Fruit fly (Drosophila melanogaster) whole organism, embryonic: ENCODE measurements around the gene Rilpl.

Experiments used
- Bdp1 ChIP-seq: fragments of 200-800 bp; sonication (Bioruptor generic); optimal IDR thresholded peaks from 3 replicates; lab custom pipeline; 2016; ENCODE audit warnings: missing biosample characterization, missing genetic modification characterization
- CG10267 ChIP-seq: fragments of 200-800 bp; sonication (Bioruptor generic); optimal IDR thresholded peaks from 2 replicates; lab custom pipeline; 2018; ENCODE audit warnings: missing biosample characterization, mild to moderate bottlenecking, missing genetic modification characterization, moderate library complexity
- CG10274 ChIP-seq: fragments of 200-800 bp; sonication (Bioruptor generic); optimal IDR thresholded peaks from 3 replicates; lab custom pipeline; 2017; ENCODE audit warnings: missing biosample characterization, mild to moderate bottlenecking, missing genetic modification characterization
- CG11085 ChIP-seq: fragments of 200-800 bp; sonication (Bioruptor generic); IDR thresholded peaks from 2 replicates; pipeline ENCODE4 v1.3.6; 2022; ENCODE audit warnings: missing biosample characterization, missing genetic modification characterization
- CG11456 ChIP-seq: fragments of 200-800 bp; sonication (Bioruptor generic); IDR thresholded peaks from 3 replicates; pipeline ENCODE4 v1.3.6; 2022; ENCODE audit warnings: missing biosample characterization, missing genetic modification characterization
- CG12071 ChIP-seq: fragments of 200-800 bp; sonication (Bioruptor generic); optimal IDR thresholded peaks from 3 replicates; lab custom pipeline; 2018; ENCODE audit warnings: missing biosample characterization, mild to moderate bottlenecking, missing genetic modification characterization
- CG13624 ChIP-seq: fragments of 200-800 bp; sonication (Bioruptor generic); optimal IDR thresholded peaks from 2 replicates; lab custom pipeline; 2016; ENCODE audit warnings: missing biosample characterization, missing genetic modification characterization
- CG14860 ChIP-seq: fragments of 200-800 bp; sonication (Bioruptor generic); IDR thresholded peaks from 3 replicates; pipeline ENCODE4 v1.3.6; 2022; ENCODE audit warnings: missing biosample characterization, missing genetic modification characterization; ENCODE audit not compliant: partially characterized antibody
- CG14965 ChIP-seq: fragments of 200-800 bp; sonication (Bioruptor generic); optimal IDR thresholded peaks from 2 replicates; lab custom pipeline; 2016; ENCODE audit warnings: missing biosample characterization, missing genetic modification characterization, borderline replicate concordance
- CG15601 ChIP-seq: fragments of 200-800 bp; sonication (Bioruptor generic); optimal IDR thresholded peaks from 3 replicates; lab custom pipeline; 2019; ENCODE audit warnings: missing biosample characterization, mild to moderate bottlenecking, missing genetic modification characterization, moderate library complexity
- CG18599 ChIP-seq: fragments of 200-800 bp; sonication (Bioruptor generic); optimal IDR thresholded peaks from 3 replicates; lab custom pipeline; 2017; ENCODE audit warnings: missing biosample characterization, missing genetic modification characterization, mild to moderate bottlenecking, moderate library complexity, missing genetic modification reagents
- CG4360 ChIP-seq: fragments of 200-800 bp; sonication (Bioruptor generic); IDR thresholded peaks from 2 replicates; pipeline ENCODE4 v1.3.6; 2022; ENCODE audit warnings: missing biosample characterization, missing genetic modification characterization
- CG4707 ChIP-seq: fragments of 200-800 bp; sonication (Bioruptor generic); optimal IDR thresholded peaks from 2 replicates; lab custom pipeline; 2018; ENCODE audit warnings: missing biosample characterization, mild to moderate bottlenecking, missing genetic modification characterization, moderate library complexity
- CG5245 ChIP-seq: fragments of 200-800 bp; sonication (Bioruptor generic); optimal IDR thresholded peaks from 3 replicates; lab custom pipeline; 2016; ENCODE audit warnings: missing biosample characterization, missing genetic modification characterization
- CG6683 ChIP-seq: fragments of 200-800 bp; sonication (Bioruptor generic); optimal IDR thresholded peaks from 2 replicates; lab custom pipeline; 2017; ENCODE audit warnings: missing biosample characterization, mild to moderate bottlenecking, missing genetic modification characterization, missing genetic modification reagents
- CG7357 ChIP-seq: fragments of 200-800 bp; sonication (Bioruptor generic); IDR thresholded peaks from 3 replicates; pipeline ENCODE4 v1.3.6; 2022; ENCODE audit warnings: missing biosample characterization, missing genetic modification characterization
- CG7839 ChIP-seq: fragments of 200-800 bp; sonication (Bioruptor generic); optimal IDR thresholded peaks from 3 replicates; lab custom pipeline; 2018; ENCODE audit warnings: missing biosample characterization, mild to moderate bottlenecking, missing genetic modification characterization, moderate library complexity
- CG8924 ChIP-seq: fragments of 200-800 bp; optimal IDR thresholded peaks from 3 replicates; lab custom pipeline; 2019; ENCODE audit warnings: missing biosample characterization, mild to moderate bottlenecking, missing genetic modification characterization, moderate library complexity
- CG9817 ChIP-seq: fragments of 200-800 bp; sonication (Bioruptor generic); optimal IDR thresholded peaks from 2 replicates; lab custom pipeline; 2018; ENCODE audit warnings: missing biosample characterization, mild to moderate bottlenecking, missing genetic modification characterization, moderate library complexity
- CHES-1-like ChIP-seq: fragments of 200-800 bp; sonication (Bioruptor generic); optimal IDR thresholded peaks from 2 replicates; lab custom pipeline; 2016; ENCODE audit warnings: missing biosample characterization, missing genetic modification characterization
- CrebB ChIP-seq: fragments of 200-800 bp; sonication (Bioruptor generic); optimal IDR thresholded peaks from 3 replicates; lab custom pipeline; 2018; ENCODE audit warnings: missing biosample characterization, mild to moderate bottlenecking, missing genetic modification characterization
- ERR ChIP-seq: fragments of 200-800 bp; sonication (Bioruptor generic); optimal IDR thresholded peaks from 2 replicates; lab custom pipeline; 2016; ENCODE audit warnings: missing biosample characterization, missing genetic modification characterization
- Ets65A ChIP-seq: fragments of 200-800 bp; sonication (Bioruptor generic); peaks from one replicate; lab custom pipeline; 2016; ENCODE audit warnings: missing biosample characterization, missing genetic modification characterization
- HmgZ ChIP-seq: fragments of 200-800 bp; sonication (Bioruptor generic); optimal IDR thresholded peaks from 2 replicates; lab custom pipeline; 2018; ENCODE audit warnings: missing biosample characterization, mild to moderate bottlenecking, missing genetic modification characterization
- Mad ChIP-seq: fragments of 200-800 bp; sonication (Bioruptor generic); optimal IDR thresholded peaks from 2 replicates; lab custom pipeline; 2016; ENCODE audit warnings: missing biosample characterization, missing genetic modification characterization
- Mrtf ChIP-seq: fragments of 200-800 bp; sonication (Bioruptor generic); IDR thresholded peaks from 3 replicates; pipeline ENCODE4 v1.3.6; 2022; ENCODE audit warnings: missing biosample characterization, missing genetic modification characterization
- NC2β ChIP-seq: fragments of 200-800 bp; sonication (Bioruptor generic); optimal IDR thresholded peaks from 2 replicates; lab custom pipeline; 2016; ENCODE audit warnings: missing biosample characterization, missing genetic modification characterization
- Oli ChIP-seq: fragments of 200-800 bp; sonication (Bioruptor generic); optimal IDR thresholded peaks from 2 replicates; lab custom pipeline; 2018; ENCODE audit warnings: missing biosample characterization, mild to moderate bottlenecking, missing genetic modification characterization, moderate library complexity
- Sry-β ChIP-seq: fragments of 200-800 bp; sonication (Bioruptor generic); optimal IDR thresholded peaks from 2 replicates; lab custom pipeline; 2018; ENCODE audit warnings: missing biosample characterization, mild to moderate bottlenecking, missing genetic modification characterization, moderate library complexity
- ara ChIP-seq: fragments of 200-800 bp; sonication (Bioruptor generic); IDR thresholded peaks from 2 replicates; pipeline ENCODE4 v1.3.6; 2022; ENCODE audit warnings: missing biosample characterization, missing genetic modification characterization
- cas ChIP-seq: fragments of 200-800 bp; sonication (Bioruptor generic); IDR thresholded peaks from 2 replicates; pipeline ENCODE4 v1.3.6; 2022; ENCODE audit warnings: missing biosample characterization, missing genetic modification characterization
- chif ChIP-seq, 2 experiments: fragments of 200-800 bp; sonication (Bioruptor generic); optimal IDR thresholded peaks; 3 replicates each; lab custom pipeline; 2016; ENCODE audit warnings: missing biosample characterization in 2 of 2, missing genetic modification characterization in 2 of 2
- chn ChIP-seq: fragments of 200-800 bp; sonication (Bioruptor generic); optimal IDR thresholded peaks from 2 replicates; lab custom pipeline; 2016; ENCODE audit warnings: missing biosample characterization, missing genetic modification characterization
- ci ChIP-seq: fragments of 200-800 bp; sonication (Bioruptor generic); IDR thresholded peaks from 3 replicates; pipeline ENCODE4 v1.3.6; 2022; ENCODE audit warnings: missing biosample characterization, missing genetic modification characterization
- dmrt99B ChIP-seq: fragments of 200-800 bp; sonication (Bioruptor generic); optimal IDR thresholded peaks from 2 replicates; lab custom pipeline; 2018; ENCODE audit warnings: missing biosample characterization, mild to moderate bottlenecking, missing genetic modification characterization, moderate library complexity
- fd96Cb ChIP-seq: fragments of 200-800 bp; sonication (Bioruptor generic); optimal IDR thresholded peaks from 2 replicates; lab custom pipeline; 2018; ENCODE audit warnings: missing biosample characterization, mild to moderate bottlenecking, missing genetic modification characterization, moderate library complexity
- grau ChIP-seq: fragments of 200-800 bp; optimal IDR thresholded peaks from 3 replicates; lab custom pipeline; 2019; ENCODE audit warnings: missing biosample characterization, mild to moderate bottlenecking, missing genetic modification characterization, moderate library complexity
- jigr1 ChIP-seq: fragments of 200-800 bp; sonication (Bioruptor generic); IDR thresholded peaks from 3 replicates; pipeline ENCODE4 v1.3.6; 2022; ENCODE audit warnings: missing biosample characterization, missing genetic modification characterization
- kni ChIP-seq: fragments of 200-800 bp; sonication (Bioruptor generic); optimal IDR thresholded peaks from 3 replicates; lab custom pipeline; 2017; ENCODE audit warnings: mild to moderate bottlenecking, missing biosample characterization, missing genetic modification reagents, missing genetic modification characterization
- nerfin-2 ChIP-seq: fragments of 200-800 bp; sonication (Bioruptor generic); IDR thresholded peaks from 2 replicates; pipeline ENCODE4 v1.3.6; 2022; ENCODE audit warnings: missing biosample characterization, missing genetic modification characterization; ENCODE audit not compliant: partially characterized antibody
- pum ChIP-seq: fragments of 200-800 bp; sonication (Bioruptor generic); optimal IDR thresholded peaks from 2 replicates; lab custom pipeline; 2016; ENCODE audit warnings: missing biosample characterization, missing genetic modification characterization
- slbo ChIP-seq: fragments of 200-800 bp; sonication (Bioruptor generic); IDR thresholded peaks from 2 replicates; pipeline ENCODE4 v1.3.6; 2022; ENCODE audit warnings: missing biosample characterization, missing genetic modification characterization
- sug ChIP-seq: fragments of 200-800 bp; optimal IDR thresholded peaks from 2 replicates; lab custom pipeline; 2019; ENCODE audit warnings: missing biosample characterization, mild to moderate bottlenecking, missing genetic modification characterization, moderate library complexity
- vnd ChIP-seq: fragments of 200-800 bp; sonication (Bioruptor generic); IDR thresholded peaks from 3 replicates; pipeline ENCODE4 v1.3.6; 2022; ENCODE audit warnings: missing biosample characterization, missing genetic modification characterization; ENCODE audit not compliant: partially characterized antibody
- yki ChIP-seq: fragments of >200 bp; optimal IDR thresholded peaks from 3 replicates; lab custom pipeline; 2018
- z ChIP-seq: fragments of 200-800 bp; sonication (Bioruptor generic); IDR thresholded peaks from 3 replicates; pipeline ENCODE4 v1.3.6; 2022; ENCODE audit warnings: missing biosample characterization, missing genetic modification characterization

Gene Rilpl

dm6 chrX:1399056-1400003 lies 6.5 kb downstream of the Rilpl start (continued):
- TF ChIP-seq CG15601 (no peak), Bdp1 (GFP tag; lab: Kevin White, UChicago) (peak; percentile 3), pum (GFP tag; lab: Kevin White, UChicago) (no peak), fd96Cb (tag; lab: Kevin White, UChicago) (no peak), ci (GFP tag; lab: Robert Waterston, UW) (peak; percentile 60; the same call in 2 of the 3 replicates), HmgZ (tag; lab: Kevin White, UChicago) (peak; percentile 71), Ets65A (GFP tag; lab: Kevin White, UChicago) (peak; percentile 85), yki (lab: Kevin White, UChicago) (no peak), ERR (no peak), ara (GFP tag; lab: Robert Waterston, UW) (0 out of 2 replicates have a peak, but pooled peaks have one; percentile 13), CG5245 (GFP tag; lab: Kevin White, UChicago) (peak; percentile 9), nerfin-2 (0 out of 2 replicates have a peak, but pooled peaks have one; percentile 40), vnd (GFP tag; lab: Robert Waterston, UW) (0 out of 3 replicates have a peak, but pooled peaks have one; percentile 18), CG10267 (tag; lab: Kevin White, UChicago) (no peak), Mad (GFP tag; lab: Kevin White, UChicago) (no peak), CG9817 (tag; lab: Kevin White, UChicago) (no peak), NC2β (GFP tag; lab: Kevin White, UChicago) (no peak), cas (no peak), CrebB (peak; percentile 13), CG12071 (GFP tag; lab: Kevin White, UChicago) (no peak), CG14860 (GFP tag; lab: Robert Waterston, UW) (peak; percentile 33; the same call in 1 of the 3 replicates), sug (peak; percentile 64), CG4707 (GFP tag; lab: Kevin White, UChicago) (no peak), kni (peak; percentile 96), CHES-1-like (GFP tag; lab: Kevin White, UChicago) (peak; percentile 13), CG11456 (GFP tag; lab: Robert Waterston, UW) (no peak), CG13624 (GFP tag; lab: Kevin White, UChicago) (peak; percentile 7), CG8924 (tag; lab: Kevin White, UChicago) (peak; percentile 3), CG14965 (GFP tag; lab: Kevin White, UChicago) (no peak), grau (tag; lab: Kevin White, UChicago) (peak; percentile 14), CG7357 (no peak), z (GFP tag; lab: Robert Waterston, UW) (peak; percentile 37; the same call in 1 of the 3 replicates), Mrtf (GFP tag; lab: Robert Waterston, UW) (no peak), CG10274 (GFP tag; lab: Kevin White, UChicago) (no peak), Sry-β (GFP tag; lab: Kevin White, UChicago) (no peak), CG7839 (no peak), jigr1 (GFP tag; lab: Robert Waterston, UW) (no peak), chif (GFP tag; optimal IDR thresholded peaks at IDR 0.05; lab: Kevin White, UChicago) (no peak), chn (peak; percentile 60), CG11085 (GFP tag; lab: Robert Waterston, UW) (no peak), CG4360 (peak; percentile 11; the same call in 1 of the 2 replicates), Oli (no peak), slbo (GFP tag; lab: Robert Waterston, UW) (no peak), CG6683 (GFP tag; lab: Kevin White, UChicago) (no peak), CG18599 (peak; percentile 58), dmrt99B (peak; percentile 26)
